Fruit fly (Drosophila melanogaster) whole organism, larva: ENCODE data around the gene CG17982.

Source experiments
- noc ChIP-seq: fragments of 200-800 bp; sonication (Bioruptor generic); optimal IDR thresholded peaks from 3 replicates; lab custom pipeline; 2019; ENCODE audit warnings: missing biosample characterization, mild to moderate bottlenecking, missing genetic modification characterization, moderate library complexity

CG17982 gene

DNA sequence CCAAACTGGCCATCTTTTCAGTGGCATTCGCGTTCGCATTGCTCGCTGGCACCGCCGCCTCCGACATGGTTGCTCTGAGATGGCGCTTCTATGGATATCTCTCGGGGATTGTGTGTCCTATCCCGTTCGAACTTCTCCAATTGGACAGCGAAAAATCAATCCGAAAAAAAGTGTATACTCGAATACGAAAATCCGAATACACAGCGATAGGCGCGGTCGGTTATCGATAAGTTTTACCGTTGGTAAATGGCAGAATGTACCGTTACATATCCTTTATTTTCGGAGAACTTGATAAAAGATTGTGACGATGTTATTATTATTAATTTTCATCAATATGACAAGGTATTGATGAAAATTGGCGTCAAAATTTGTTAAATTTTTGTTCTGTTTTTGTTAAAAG, 8.4 kb upstream of the CG17982 start, which contains the start of gene Gbeta5:
Gene Gbeta5, minus strand, starts transcription at position 199 of the 400 bp plus-strand sequence.
- TF ChIP-seq noc (tag; lab: Kevin White, UChicago), result no peak

DNA sequence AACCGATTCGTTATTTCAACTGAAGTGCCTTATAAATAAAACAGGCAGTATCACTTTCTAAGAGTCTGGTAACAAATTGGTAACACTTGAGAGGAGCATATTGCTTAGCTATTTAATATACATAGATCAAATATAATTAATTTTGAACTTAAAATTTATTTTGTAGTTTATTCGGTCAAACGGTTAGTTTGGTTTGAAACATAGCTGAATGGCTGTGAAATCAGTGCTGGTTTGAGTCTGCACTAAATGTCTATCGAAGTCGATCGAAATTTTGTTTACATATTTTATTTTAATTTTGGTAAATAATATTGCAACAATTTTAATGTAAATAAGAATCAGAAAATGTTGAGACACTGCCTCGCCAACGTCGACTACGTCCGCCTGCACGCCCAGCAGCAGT, 4.9 kb upstream of the CG17982 start, which contains the start of gene CG10959:
Gene CG10959, plus strand, starts transcription at position 228 of the 400 bp plus-strand sequence.
- no peak for TF ChIP-seq noc (tag; lab: Kevin White, UChicago)

- TF ChIP-seq noc (tag; lab: Kevin White, UChicago), result no peak
These were observed 4.0 kb upstream of the CG17982 start, which contains the start of gene CG15336 for dm6 chrX:8147649-8148048. Gene CG15336 (plus strand): TSS chrX:8147949.

DNA sequence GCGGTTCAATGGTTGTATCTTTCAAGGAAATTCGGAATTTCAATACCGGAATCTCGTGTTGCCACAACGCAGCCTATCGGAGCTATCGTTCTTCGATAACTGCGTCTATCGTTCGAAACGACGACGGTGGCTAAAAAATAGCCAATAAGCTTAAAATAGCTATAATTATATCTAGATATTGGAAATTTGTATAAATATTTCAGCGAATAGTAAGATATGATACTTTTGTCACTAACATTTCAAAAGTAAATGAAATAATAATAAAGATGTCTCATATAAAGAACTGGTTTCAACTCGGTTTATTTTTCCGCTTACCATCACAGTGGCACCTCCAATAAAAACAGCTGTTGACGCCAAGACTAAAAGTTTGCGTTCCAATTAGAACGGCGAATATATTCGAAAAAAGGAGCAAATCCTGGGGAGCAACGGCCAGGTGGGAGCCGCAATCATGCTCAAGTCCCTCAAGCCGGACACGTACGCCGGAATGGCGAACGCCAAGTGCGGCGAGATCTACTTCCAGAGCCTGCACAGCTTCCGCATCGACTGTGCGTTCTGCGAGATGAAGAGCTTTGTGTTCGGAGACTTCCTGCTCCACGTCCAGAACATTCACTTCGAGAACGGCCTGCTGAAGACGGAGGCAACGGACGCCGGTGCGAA, 2.0 kb upstream of the CG17982 start, which contains the start of the genes alpha-PheRS and CG2129:
Gene alpha-PheRS, minus strand, starts transcription at position 102 of the 657 bp plus-strand sequence.
Gene CG2129, plus strand, starts transcription at position 339 of the 657 bp plus-strand sequence.
- peak; percentile 25 for TF ChIP-seq noc (tag; lab: Kevin White, UChicago)

- TF ChIP-seq noc (tag; lab: Kevin White, UChicago), result no peak
These were observed 1.6 kb downstream of the CG17982 start, which contains the start of gene Smox for dm6 chrX:8142067-8142462. Gene Smox (minus strand): TSS chrX:8142279.

DNA sequence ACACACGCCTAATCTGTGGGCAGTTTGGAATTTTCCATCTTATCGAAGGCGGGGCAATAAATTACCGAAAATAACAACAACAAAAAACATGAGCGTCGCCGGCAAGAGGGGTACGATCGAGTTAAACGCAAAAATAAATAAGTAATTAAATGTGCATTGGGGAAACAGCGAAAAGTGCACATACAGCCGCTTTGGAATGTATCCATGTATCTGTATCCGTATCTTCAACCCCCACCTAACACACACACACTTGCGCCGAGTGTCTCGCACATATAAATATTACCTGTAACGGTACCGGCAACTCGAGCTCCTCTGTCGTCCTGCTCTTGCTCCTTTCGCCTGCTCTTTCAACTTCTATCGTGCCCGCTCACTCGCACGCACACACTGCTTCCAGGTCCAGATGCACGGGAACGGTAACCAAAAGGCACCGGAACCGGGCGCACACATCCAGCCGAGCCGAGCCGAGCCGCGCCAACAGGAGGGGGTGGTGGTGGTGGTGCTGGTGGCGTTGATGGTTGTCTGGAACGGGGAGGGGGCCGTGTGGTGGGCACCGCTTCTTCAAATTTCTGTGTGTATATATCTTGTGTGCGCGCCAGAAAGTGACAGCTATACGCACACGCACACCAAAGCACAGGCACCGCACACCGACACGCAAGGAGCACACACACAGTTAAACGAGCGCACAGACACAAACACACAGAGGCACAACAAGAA, 2.1 kb downstream of the CG17982 start:
- TF ChIP-seq noc (tag; lab: Kevin White, UChicago), result peak; percentile 45

- TF ChIP-seq noc (tag; lab: Kevin White, UChicago), result no peak
These were observed 2.9 kb downstream of the CG17982 start for dm6 chrX:8140707-8141106.

- TF ChIP-seq noc (tag; lab: Kevin White, UChicago), result no peak
These were observed 6.3 kb downstream of the CG17982 start for dm6 chrX:8137285-8137684.

DNA sequence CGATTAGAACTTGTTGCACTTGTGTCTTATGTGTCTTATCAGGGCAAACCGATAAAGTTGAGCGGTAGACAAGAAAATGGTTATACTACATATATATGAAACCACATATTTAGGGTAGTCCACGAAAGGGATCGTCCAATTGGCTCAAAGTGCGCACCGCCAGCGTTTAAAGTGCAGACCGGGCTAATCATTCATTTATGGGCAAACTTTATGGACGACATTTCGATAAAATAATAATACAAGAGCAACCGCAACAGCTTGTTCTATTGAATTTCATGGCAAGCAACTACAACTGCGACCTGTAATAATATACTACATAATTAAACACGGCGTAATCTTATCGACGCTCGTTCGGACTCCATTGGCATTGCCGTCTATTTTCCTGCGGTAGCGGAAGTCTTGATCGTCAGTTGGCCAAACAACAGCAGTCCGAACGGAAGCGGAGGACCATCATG, 8.2 kb downstream of the CG17982 start, which contains the start of the genes cyr and CG2120:
Gene cyr, minus strand, starts transcription at position 294 of the 455 bp plus-strand sequence.
Gene CG2120, plus strand, starts transcription at position 405 of the 455 bp plus-strand sequence.
- TF ChIP-seq noc (tag; lab: Kevin White, UChicago), result no peak

DNA sequence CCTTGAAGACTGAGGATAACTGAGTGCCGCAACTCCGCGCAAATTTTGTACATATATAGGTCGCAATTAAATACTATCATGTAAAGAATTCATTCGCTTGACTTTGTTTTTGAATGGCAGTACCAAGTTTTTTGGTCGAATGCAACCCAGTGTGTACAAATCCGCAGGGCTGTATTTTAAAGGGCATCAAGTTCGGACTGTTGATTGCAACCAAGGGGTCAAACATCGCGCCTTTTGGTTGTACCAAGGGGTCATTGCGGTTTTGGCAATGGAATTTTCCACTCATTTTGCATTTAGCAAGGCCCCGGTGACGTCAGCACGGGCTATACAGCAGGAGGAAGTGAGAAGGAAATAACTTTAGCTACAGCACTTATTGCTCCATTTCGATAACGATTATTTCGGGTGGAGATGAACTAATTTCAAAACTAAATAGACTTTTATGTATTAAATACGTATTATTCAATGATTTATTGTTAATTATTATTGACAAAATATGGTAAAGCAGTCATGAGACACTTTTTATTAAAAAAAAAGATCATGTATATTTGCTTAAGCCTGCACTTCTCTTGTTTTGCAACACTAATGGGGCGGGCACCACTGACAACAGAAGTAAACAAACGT, 11.8 kb downstream of the CG17982 start, which contains the start of gene CG10958:
Gene CG10958, plus strand, starts transcription at position 593 of the 621 bp plus-strand sequence.
- TF ChIP-seq noc (tag; lab: Kevin White, UChicago), result peak; percentile 68

dm6 chrX:8129204-8129997, 14.2 kb downstream of the CG17982 start, which contains the start of gene CG2116:
Gene CG2116 (plus strand): TSS chrX:8129812.
- no peak for TF ChIP-seq noc (tag; lab: Kevin White, UChicago)

DNA sequence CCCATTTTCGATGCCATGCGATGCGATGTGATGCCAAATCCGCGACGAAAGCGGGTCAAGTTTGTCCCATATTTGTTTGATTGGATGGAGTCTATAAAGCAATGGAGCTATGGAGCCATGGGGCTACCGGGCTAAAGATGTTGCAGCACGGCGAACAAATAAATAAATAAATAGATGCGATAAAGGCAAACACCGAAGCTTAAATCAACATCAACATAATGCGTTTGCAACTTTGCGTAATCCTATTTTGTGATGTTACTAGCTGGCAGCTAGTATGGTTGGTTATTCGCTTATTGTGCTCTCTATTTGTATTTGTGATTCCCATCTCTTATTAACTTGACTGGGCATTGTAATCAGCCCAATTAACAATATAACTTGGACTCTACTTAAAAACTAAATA, 15.5 kb downstream of the CG17982 start:
- TF ChIP-seq noc (tag; lab: Kevin White, UChicago), result no peak

dm6 chrX:8126149-8126548, 17.5 kb downstream of the CG17982 start:
- no peak for TF ChIP-seq noc (tag; lab: Kevin White, UChicago)

DNA sequence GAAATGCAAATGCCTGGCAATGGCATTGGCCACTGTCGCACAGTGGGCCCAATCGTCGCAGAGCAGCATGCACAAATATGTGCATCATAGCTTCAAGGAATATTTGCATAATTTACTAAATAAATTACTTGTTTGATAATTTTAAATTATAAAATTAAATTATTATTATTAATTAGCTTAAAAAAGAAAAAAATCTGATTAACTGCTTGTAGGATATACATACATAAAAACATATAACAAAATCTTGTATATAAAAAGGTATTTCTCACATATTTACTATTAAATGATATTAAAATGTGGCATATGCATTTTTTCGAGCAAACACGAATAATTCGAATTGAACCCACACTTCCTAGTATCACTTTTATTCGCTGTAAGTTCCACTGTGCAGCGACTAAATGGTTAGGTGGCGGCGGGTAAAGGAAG, 18.4 kb downstream of the CG17982 start:
- no peak for TF ChIP-seq noc (tag; lab: Kevin White, UChicago)

DNA sequence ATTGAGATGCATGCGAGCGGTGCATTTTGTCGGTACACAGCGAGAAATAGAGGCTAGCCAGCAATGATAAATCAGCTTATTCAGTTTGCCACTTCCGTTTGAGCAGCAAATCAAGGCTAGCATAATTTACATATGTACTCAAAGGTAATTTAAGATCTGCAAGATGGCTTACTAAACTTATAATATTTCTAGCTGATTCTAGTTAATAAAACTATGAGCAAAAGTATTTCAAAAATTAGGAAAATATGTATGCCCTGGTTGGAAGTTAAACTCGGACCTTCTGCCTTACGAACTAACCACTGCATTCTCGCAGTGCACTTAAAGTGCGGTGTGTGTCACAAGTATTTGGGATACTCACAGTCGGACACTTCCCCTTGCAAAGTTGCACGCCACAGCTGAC, 20.8 kb downstream of the CG17982 start:
- no peak for TF ChIP-seq noc (tag; lab: Kevin White, UChicago)
